Worm (Caenorhabditis elegans) whole organism, L4 larva: ENCODE measurements around the gene F59B10.2.

Experiments
- ZK337.2 ChIP-seq: fragments of 200-800 bp; sonication (Bioruptor generic); IDR thresholded peaks from 2 replicates; pipeline ENCODE4 v1.3.6; 2022; ENCODE audit warnings: missing genetic modification reagents, missing genetic modification characterization, missing compliant biosample characterization
- aha-1 ChIP-seq: fragments of 150-350 bp; peaks from one replicate; lab custom pipeline; 2014; ENCODE audit warnings: missing biosample characterization, missing genetic modification characterization
- ama-1 ChIP-seq: fragments of 150-350 bp; optimal IDR thresholded peaks from 2 replicates; lab custom pipeline; 2014; ENCODE audit warnings: inconsistent platforms, mixed read lengths
- ctbp-1 ChIP-seq: fragments of 200-800 bp; sonication (Bioruptor generic); IDR thresholded peaks from 2 replicates; pipeline ENCODE4 v1.3.6; 2022; ENCODE audit warnings: missing genetic modification reagents, missing genetic modification characterization, missing compliant biosample characterization
- daf-16 ChIP-seq, 3 experiments: sonication (generic microtip); optimal IDR thresholded peaks; 2 replicates each; lab custom pipeline; 2016 to 2017; ENCODE audit warnings: missing genetic modification characterization in 3 of 3, missing genetic modification reagents in 3 of 3, mild to moderate bottlenecking in 2 of 3, missing compliant biosample characterization in 2 of 3, missing biosample characterization in 1 of 3, moderate library complexity in 1 of 3
- dmd-6 ChIP-seq: fragments of 200-800 bp; sonication (Bioruptor generic); IDR thresholded peaks from 2 replicates; pipeline ENCODE4 v1.3.6; 2022; ENCODE audit warnings: missing genetic modification reagents, missing genetic modification characterization, missing compliant biosample characterization
- dmd-9 ChIP-seq: fragments of 200-800 bp; sonication (Bioruptor generic); IDR thresholded peaks from 2 replicates; pipeline ENCODE4 v1.3.6; 2022; ENCODE audit warnings: missing genetic modification reagents, missing genetic modification characterization, missing compliant biosample characterization
- dve-1 ChIP-seq: sonication (generic microtip); optimal IDR thresholded peaks from 2 replicates; lab custom pipeline; 2017; ENCODE audit warnings: antibody characterized with exemption, mild to moderate bottlenecking, missing genetic modification characterization, missing compliant biosample characterization; ENCODE audit not compliant: insufficient read depth
- hlh-11 ChIP-seq: fragments of 200-800 bp; sonication (Bioruptor generic); optimal IDR thresholded peaks from 2 replicates; lab custom pipeline; 2018; ENCODE audit warnings: mild to moderate bottlenecking, missing genetic modification characterization, missing compliant biosample characterization
- hlh-30 ChIP-seq: sonication (generic microtip); optimal IDR thresholded peaks from 2 replicates; lab custom pipeline; 2017; ENCODE audit warnings: antibody characterized with exemption, mild to moderate bottlenecking, missing genetic modification characterization, missing compliant biosample characterization; ENCODE audit not compliant: insufficient read depth
- lir-3 ChIP-seq: sonication (generic microtip); optimal IDR thresholded peaks from 2 replicates; lab custom pipeline; 2016; ENCODE audit warnings: mild to moderate bottlenecking, missing genetic modification characterization, missing compliant biosample characterization
- madf-9 ChIP-seq: fragments of 200-800 bp; sonication (Bioruptor generic); conservative IDR thresholded peaks from 2 replicates; pipeline ENCODE4 v1.3.6; 2022; ENCODE audit warnings: missing genetic modification reagents, missing genetic modification characterization, missing compliant biosample characterization
- mep-1 ChIP-seq: fragments of 150-350 bp; sonication (generic microtip); optimal IDR thresholded peaks from 3 replicates; lab custom pipeline; 2014; ENCODE audit warnings: missing biosample characterization, missing genetic modification characterization
- mxl-3 ChIP-seq: fragments of 200-800 bp; sonication (Bioruptor generic); optimal IDR thresholded peaks from 2 replicates; lab custom pipeline; 2018; ENCODE audit warnings: mild to moderate bottlenecking, missing genetic modification characterization, missing compliant biosample characterization
- nhr-111 ChIP-seq: fragments of 200-800 bp; sonication (Bioruptor generic); optimal IDR thresholded peaks from 2 replicates; lab custom pipeline; 2018; ENCODE audit warnings: mild to moderate bottlenecking, missing genetic modification characterization, missing compliant biosample characterization
- nhr-25 ChIP-seq: sonication (generic microtip); optimal IDR thresholded peaks from 2 replicates; lab custom pipeline; 2017; ENCODE audit warnings: missing genetic modification characterization, mild to moderate bottlenecking, missing compliant biosample characterization, antibody characterized with exemption, moderate library complexity, borderline replicate concordance; ENCODE audit not compliant: insufficient read depth
- nhr-28 ChIP-seq: fragments of 150-350 bp; optimal IDR thresholded peaks from 2 replicates; lab custom pipeline; 2014; ENCODE audit warnings: missing biosample characterization, missing genetic modification characterization
- pha-4 ChIP-seq, 2 experiments: fragments of 150-350 bp in 1 of 2; fragments of 200-800 bp in 1 of 2; sonication (Bioruptor generic) in 1 of 2; IDR thresholded peaks in 1 of 2; optimal IDR thresholded peaks in 1 of 2; 2 replicates each; pipeline versions ENCODE4 v1.3.6 to Lab custom; 2014 to 2022; ENCODE audit warnings: missing genetic modification characterization in 2 of 2, missing genetic modification reagents in 2 of 2, missing biosample characterization in 1 of 2, missing compliant biosample characterization in 1 of 2
- skn-1 ChIP-seq: fragments of 150-350 bp; optimal IDR thresholded peaks from 2 replicates; lab custom pipeline; 2014; ENCODE audit warnings: missing biosample characterization, missing genetic modification characterization
- snpc-1.2 ChIP-seq: fragments of 200-800 bp; sonication (Bioruptor generic); IDR thresholded peaks from 2 replicates; pipeline ENCODE4 v1.3.6; 2022; ENCODE audit warnings: missing genetic modification reagents, missing genetic modification characterization, missing compliant biosample characterization
- tag-97 ChIP-seq: fragments of 200-800 bp; sonication (Bioruptor generic); IDR thresholded peaks from 2 replicates; pipeline ENCODE4 v1.3.6; 2022; ENCODE audit warnings: missing genetic modification characterization, missing compliant biosample characterization
- unc-62 ChIP-seq, 3 experiments: fragments of 150-350 bp in 1 of 3; sonication (generic microtip); optimal IDR thresholded peaks in 2 of 3; peaks in 1 of 3; 1 replicate in 1 of 3; 2 replicates in 2 of 3; lab custom pipeline; 2014 to 2017; ENCODE audit warnings: missing biosample characterization in 3 of 3, missing genetic modification characterization in 3 of 3, missing genetic modification reagents in 3 of 3, missing genotype in 1 of 3
- ztf-11 ChIP-seq: fragments of 150-350 bp; optimal IDR thresholded peaks from 2 replicates; lab custom pipeline; 2014; ENCODE audit warnings: missing biosample characterization, missing genetic modification characterization
- ztf-7 ChIP-seq: fragments of 150-350 bp; optimal IDR thresholded peaks from 2 replicates; lab custom pipeline; 2014; ENCODE audit warnings: missing biosample characterization, missing genetic modification characterization

Gene F59B10.2

DNA sequence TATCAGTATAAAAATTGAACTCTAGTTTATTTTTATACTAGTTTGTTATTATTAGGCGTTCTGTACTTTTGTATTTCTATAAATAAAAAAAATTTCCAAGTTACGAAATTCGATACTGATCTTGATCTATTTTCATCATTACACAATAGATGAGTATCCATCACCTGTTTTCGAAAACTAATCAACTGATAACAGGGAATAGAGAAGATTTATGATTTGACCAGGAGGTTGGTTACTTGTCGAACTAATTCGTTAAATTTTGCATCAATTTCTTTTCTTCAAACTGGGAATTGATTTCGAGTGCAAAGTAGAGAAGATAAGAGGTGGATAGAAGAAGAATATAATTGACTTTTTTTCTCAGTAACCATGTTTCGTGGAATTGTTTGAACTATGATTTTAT, 5.8 kb upstream of the F59B10.2 start:
- TF ChIP-seq hlh-30 (tag; lab: Kevin White, UChicago) (peak; percentile 38), ctbp-1 (GFP tag; lab: Robert Waterston, UW) (no peak), aha-1 (tag; lab: Kevin White, UChicago) (peak; percentile 91), dmd-6 (GFP tag; lab: Robert Waterston, UW) (peak; percentile 15; the same call in 1 of the 2 replicates), snpc-1.2 (GFP tag; lab: Robert Waterston, UW) (no peak), nhr-28 (peak; percentile 50), ztf-7 (no peak)

DNA sequence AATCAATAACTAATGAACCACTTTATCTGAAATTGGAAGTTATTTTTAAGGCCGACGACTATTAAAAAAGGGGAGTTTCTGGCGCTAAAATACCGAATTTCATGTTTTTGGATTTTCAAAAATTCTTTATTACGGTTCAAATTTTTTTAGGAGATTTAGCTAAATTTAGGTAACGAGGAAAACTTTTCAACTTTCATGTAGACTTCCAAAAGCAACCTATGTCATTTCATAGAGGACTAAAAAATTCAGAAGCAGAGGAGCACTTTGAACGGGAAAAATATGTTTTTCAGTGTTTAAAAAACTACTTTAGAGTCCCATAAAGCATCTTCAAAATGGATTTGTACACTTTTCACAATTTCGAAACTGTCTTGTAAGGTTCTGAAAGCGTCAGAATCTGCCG, 3.7 kb upstream of the F59B10.2 start:
- TF ChIP-seq tag-97 (GFP tag; lab: Robert Waterston, UW) (no peak), unc-62 (GFP tag; optimal IDR thresholded peaks at IDR 0.05 in 1 of 2; lab: Kevin White, UChicago) (peak in 1 of 2 experiments; percentile 94), unc-62 (tag; optimal IDR thresholded peaks at IDR 0.05; lab: Kevin White, UChicago) (no peak), ama-1 (lab: Kevin White, UChicago) (peak; percentile 35)
- TF ChIP-seq, all 104 proteins: peak for 2

DNA sequence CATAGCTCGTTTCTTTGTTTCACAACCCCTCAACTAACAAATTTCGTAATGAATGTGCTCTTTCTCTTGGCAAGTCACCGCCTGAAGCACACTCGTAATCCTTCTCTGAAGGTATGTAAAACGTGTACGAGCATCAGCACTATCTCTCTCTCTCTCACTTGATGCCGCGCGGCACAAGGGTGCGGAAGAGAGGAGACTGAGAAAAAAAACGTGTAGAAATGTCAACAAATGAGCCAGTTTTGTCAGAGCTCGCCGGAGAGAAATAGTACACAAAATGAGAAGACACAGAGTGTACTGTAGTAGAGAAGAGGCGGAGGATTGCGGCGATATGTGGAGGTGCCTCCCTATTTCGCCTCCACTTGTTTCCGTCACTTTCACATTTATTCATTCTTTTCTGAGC, 596 bp upstream of the F59B10.2 start, which contains the start of gene F59B10.3:
Gene F59B10.3 (plus strand): TSS at position 301 of the 400 bp plus-strand sequence.
- TF ChIP-seq ZK337.2 (GFP tag; lab: Robert Waterston, UW) (no peak), madf-9 (0 out of 2 replicates have a peak, but pooled peaks have one; percentile 27)

DNA sequence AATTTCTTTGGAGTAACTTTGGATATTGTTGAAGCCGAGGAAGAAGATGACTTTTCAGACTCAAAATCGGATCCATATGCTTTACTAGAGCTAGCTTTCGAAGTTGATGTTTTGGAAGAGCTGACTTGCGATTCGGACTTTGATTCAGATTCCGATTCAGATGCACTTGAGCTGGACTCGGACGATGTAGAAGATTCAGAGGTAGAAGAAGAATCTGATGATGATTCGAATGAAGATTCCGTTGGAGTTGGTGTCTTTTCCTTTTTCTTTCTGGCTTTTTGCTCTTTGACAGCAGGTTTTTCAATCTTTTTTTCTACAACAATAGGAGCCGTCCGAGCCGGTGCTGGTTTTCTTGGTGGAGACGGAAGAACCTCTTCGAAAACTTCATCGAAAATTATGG, 1.7 kb downstream of the F59B10.2 start:
- no peak for TF ChIP-seq dmd-9 (GFP tag; lab: Robert Waterston, UW)
- TF ChIP-seq unc-62 (GFP tag; optimal IDR thresholded peaks at IDR 0.05 in 1 of 2; lab: Kevin White, UChicago) = peak in 1 of 2 experiments; percentile 90
- no peak for TF ChIP-seq unc-62 (tag; optimal IDR thresholded peaks at IDR 0.05; lab: Kevin White, UChicago)
- TF ChIP-seq aha-1 (tag; lab: Kevin White, UChicago) = peak; percentile 5
- no peak for TF ChIP-seq lir-3 (tag; lab: Kevin White, UChicago)
- TF ChIP-seq nhr-111 (GFP tag; lab: Kevin White, UChicago) = no peak
- no peak for TF ChIP-seq mxl-3 (GFP tag; lab: Kevin White, UChicago)
- TF ChIP-seq pha-4 (GFP tag; IDR thresholded peaks at IDR 0.05; lab: Robert Waterston, UW) = no peak
- no peak for TF ChIP-seq pha-4 (tag; optimal IDR thresholded peaks at IDR 0.05; lab: Kevin White, UChicago)
- TF ChIP-seq, all 104 proteins: peak for 2

DNA sequence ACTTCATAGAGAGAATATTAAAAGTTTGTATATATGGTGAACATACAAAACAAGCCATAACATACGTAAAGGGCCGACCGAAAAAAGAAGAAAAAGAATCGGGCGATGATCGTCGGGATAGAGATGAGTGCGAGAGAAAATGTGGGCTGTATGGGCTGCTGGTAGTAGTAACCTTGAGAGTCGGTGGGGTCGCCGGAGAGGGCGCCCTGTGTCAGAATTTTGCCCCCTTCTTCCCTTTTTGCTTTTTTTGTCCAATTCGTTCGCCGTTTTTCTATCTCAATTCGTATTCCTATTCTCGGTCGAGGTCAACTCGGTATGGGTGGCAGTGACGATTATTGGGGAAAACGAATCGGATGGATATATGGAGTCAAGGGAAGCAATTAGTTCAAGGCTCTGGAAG, 3.7 kb downstream of the F59B10.2 start:
- peak; percentile 13 for TF ChIP-seq nhr-28
- peak; percentile 71 for TF ChIP-seq nhr-25 (tag; lab: Kevin White, UChicago)
- TF ChIP-seq snpc-1.2 (GFP tag; lab: Robert Waterston, UW) = no peak
- peak in 1 of 2 experiments; percentile 81 for TF ChIP-seq unc-62 (GFP tag; optimal IDR thresholded peaks at IDR 0.05 in 1 of 2; lab: Kevin White, UChicago)
- no peak for TF ChIP-seq unc-62 (tag; optimal IDR thresholded peaks at IDR 0.05; lab: Kevin White, UChicago)
- TF ChIP-seq ztf-11 = no peak

DNA sequence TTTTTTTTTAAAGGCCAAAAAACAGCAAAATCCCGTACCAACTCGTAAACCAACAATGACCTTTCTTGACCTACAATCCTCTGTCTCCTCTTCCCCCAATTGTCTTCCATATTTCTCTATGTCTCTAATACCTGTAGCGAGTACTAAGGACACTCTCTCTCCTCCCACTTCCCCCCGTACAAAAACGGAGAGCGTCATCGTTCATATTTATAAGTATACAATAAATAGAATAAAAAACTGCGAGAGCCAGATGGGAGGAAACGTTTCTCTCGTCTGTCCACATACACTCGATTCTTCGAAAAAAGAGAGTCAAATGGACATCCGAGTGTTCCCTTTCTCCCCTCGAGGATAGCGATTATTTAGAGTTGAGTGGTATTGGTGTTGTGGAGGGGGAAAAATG, 4.9 kb downstream of the F59B10.2 start:
- peak; percentile 43 for TF ChIP-seq mep-1 (tag; lab: Kevin White, UChicago)
- TF ChIP-seq pha-4 (GFP tag; IDR thresholded peaks at IDR 0.05; lab: Robert Waterston, UW) = no peak
- peak; percentile 88 for TF ChIP-seq pha-4 (tag; optimal IDR thresholded peaks at IDR 0.05; lab: Kevin White, UChicago)
- no peak for TF ChIP-seq aha-1 (tag; lab: Kevin White, UChicago)
- no peak for TF ChIP-seq daf-16 (GFP tag; optimal IDR thresholded peaks at IDR 0.05; lab: Kevin White, UChicago)
- peak; percentile 6 for TF ChIP-seq daf-16 (tag; optimal IDR thresholded peaks at IDR 0.05; lab: Kevin White, UChicago)
- TF ChIP-seq unc-62 (GFP tag; optimal IDR thresholded peaks at IDR 0.05 in 1 of 2; lab: Kevin White, UChicago) = peak in 1 of 2 experiments; percentile 12
- TF ChIP-seq unc-62 (tag; optimal IDR thresholded peaks at IDR 0.05; lab: Kevin White, UChicago) = no peak
- no peak for TF ChIP-seq skn-1 (tag; lab: Kevin White, UChicago)
- peak; percentile 50 for TF ChIP-seq dve-1 (tag; lab: Kevin White, UChicago)
- peak; percentile 13 for TF ChIP-seq nhr-28
- peak; percentile 25 for TF ChIP-seq hlh-11
